Fruit fly (Drosophila melanogaster) whole organism, embryonic: ENCODE measurements around the gene swa.
A peak's percentile ranks its signal among the peaks of the same experiment; 100 is the strongest.

Source experiments
- Atf6 ChIP-seq: fragments of 200-800 bp; sonication (Bioruptor generic); IDR thresholded peaks from 2 replicates; pipeline ENCODE4 v1.3.6; 2022; ENCODE audit warnings: missing biosample characterization, missing genetic modification characterization
- CG10147 ChIP-seq: fragments of 200-800 bp; sonication (Bioruptor generic); optimal IDR thresholded peaks from 2 replicates; lab custom pipeline; 2019; ENCODE audit warnings: missing biosample characterization, mild to moderate bottlenecking, missing genetic modification characterization, moderate library complexity
- CG13287 ChIP-seq: fragments of 200-800 bp; sonication (Bioruptor generic); IDR thresholded peaks from 2 replicates; pipeline ENCODE4 v1.3.6; 2022; ENCODE audit warnings: missing biosample characterization, missing genetic modification characterization; ENCODE audit not compliant: partially characterized antibody
- CG13296 ChIP-seq: fragments of 200-800 bp; sonication (Bioruptor generic); optimal IDR thresholded peaks from 3 replicates; lab custom pipeline; 2018; ENCODE audit warnings: missing biosample characterization, mild to moderate bottlenecking, missing genetic modification characterization
- CG1529 ChIP-seq: fragments of 200-800 bp; sonication (Bioruptor generic); optimal IDR thresholded peaks from 3 replicates; lab custom pipeline; 2018; ENCODE audit warnings: missing biosample characterization, missing genetic modification characterization
- CG15514 ChIP-seq: fragments of 200-800 bp; sonication (Bioruptor generic); optimal IDR thresholded peaks from 3 replicates; lab custom pipeline; 2017; ENCODE audit warnings: missing biosample characterization, missing genetic modification characterization, mild to moderate bottlenecking, moderate library complexity, missing genetic modification reagents
- CG30403 ChIP-seq: fragments of 200-800 bp; sonication (Bioruptor generic); optimal IDR thresholded peaks from 3 replicates; lab custom pipeline; 2016; ENCODE audit warnings: missing biosample characterization, missing genetic modification characterization
- CG3281 ChIP-seq: fragments of 200-800 bp; sonication (Bioruptor generic); optimal IDR thresholded peaks from 3 replicates; lab custom pipeline; 2017; ENCODE audit warnings: missing biosample characterization, mild to moderate bottlenecking, missing genetic modification characterization
- CG34422 ChIP-seq: fragments of 200-800 bp; sonication (Bioruptor generic); IDR thresholded peaks from 3 replicates; pipeline ENCODE4 v1.3.6; 2022; ENCODE audit warnings: missing biosample characterization, missing genetic modification characterization
- CG4854 ChIP-seq: fragments of 200-800 bp; sonication (Bioruptor generic); optimal IDR thresholded peaks from 2 replicates; lab custom pipeline; 2016; ENCODE audit warnings: missing biosample characterization, missing genetic modification characterization, inconsistent platforms
- CG7786 ChIP-seq: fragments of 200-800 bp; sonication (Bioruptor generic); optimal IDR thresholded peaks from 2 replicates; lab custom pipeline; 2016; ENCODE audit warnings: missing biosample characterization, missing genetic modification characterization
- CG8765 ChIP-seq: fragments of 200-800 bp; sonication (Bioruptor generic); IDR thresholded peaks from 2 replicates; pipeline ENCODE4 v1.3.6; 2022; ENCODE audit warnings: missing biosample characterization, missing genetic modification characterization
- CG8924 ChIP-seq: fragments of 200-800 bp; optimal IDR thresholded peaks from 3 replicates; lab custom pipeline; 2019; ENCODE audit warnings: missing biosample characterization, mild to moderate bottlenecking, missing genetic modification characterization, moderate library complexity
- CG9727 ChIP-seq: fragments of 200-800 bp; sonication (Bioruptor generic); optimal IDR thresholded peaks from 3 replicates; lab custom pipeline; 2017; ENCODE audit warnings: missing biosample characterization, mild to moderate bottlenecking, missing genetic modification characterization
- CG9932 ChIP-seq: fragments of 200-800 bp; sonication (Bioruptor generic); IDR thresholded peaks from 2 replicates; pipeline ENCODE4 v1.3.6; 2022; ENCODE audit warnings: missing biosample characterization, missing genetic modification characterization
- Deaf1 ChIP-seq: fragments of 200-800 bp; optimal IDR thresholded peaks from 3 replicates; lab custom pipeline; 2019; ENCODE audit warnings: missing biosample characterization, mild to moderate bottlenecking, missing genetic modification characterization, moderate library complexity
- Dip3 ChIP-seq: fragments of 200-800 bp; sonication (Bioruptor generic); optimal IDR thresholded peaks from 3 replicates; lab custom pipeline; 2016; ENCODE audit warnings: missing biosample characterization, missing genetic modification characterization
- HHEX ChIP-seq: fragments of 200-800 bp; sonication (Bioruptor generic); optimal IDR thresholded peaks from 3 replicates; lab custom pipeline; 2017; ENCODE audit warnings: missing biosample characterization, mild to moderate bottlenecking, missing genetic modification characterization, missing genetic modification reagents
- Meics ChIP-seq: fragments of 200-800 bp; sonication (Bioruptor generic); optimal IDR thresholded peaks from 2 replicates; lab custom pipeline; 2017; ENCODE audit warnings: missing biosample characterization, mild to moderate bottlenecking, missing genetic modification characterization
- NFAT ChIP-seq: fragments of 200-800 bp; sonication (Bioruptor generic); IDR thresholded peaks from 2 replicates; pipeline ENCODE4 v1.3.6; 2022; ENCODE audit warnings: missing biosample characterization, missing genetic modification characterization
- PHDP ChIP-seq: fragments of 200-800 bp; sonication (Bioruptor generic); optimal IDR thresholded peaks from 3 replicates; lab custom pipeline; 2018; ENCODE audit warnings: missing biosample characterization, mild to moderate bottlenecking, missing genetic modification characterization, moderate library complexity
- Pdp1 ChIP-seq, 2 experiments: fragments of 200-800 bp; sonication (Bioruptor generic); optimal IDR thresholded peaks; 3 replicates each; lab custom pipeline; 2016; ENCODE audit warnings: missing biosample characterization in 2 of 2, missing genetic modification characterization in 2 of 2, mild to moderate bottlenecking in 1 of 2, moderate library complexity in 1 of 2
- Ptx1 ChIP-seq: fragments of 200-800 bp; sonication (Bioruptor generic); IDR thresholded peaks from 2 replicates; pipeline ENCODE4 v1.3.6; 2022; ENCODE audit warnings: missing biosample characterization, missing genetic modification characterization
- Sox102F ChIP-seq: fragments of 200-800 bp; sonication (Bioruptor generic); optimal IDR thresholded peaks from 2 replicates; lab custom pipeline; 2018; ENCODE audit warnings: missing biosample characterization, mild to moderate bottlenecking, missing genetic modification characterization, moderate library complexity
- Trl ChIP-seq, 3 experiments: fragments of >200 bp in 2 of 3; fragments of 200-800 bp in 1 of 3; sonication (Bioruptor generic) in 1 of 3; optimal IDR thresholded peaks; 2 replicates in 1 of 3; 3 replicates in 2 of 3; lab custom pipeline; 2016 to 2017; ENCODE audit warnings: missing biosample characterization in 1 of 3, missing genetic modification characterization in 1 of 3
- bcd ChIP-seq: fragments of 200-800 bp; sonication (Bioruptor generic); optimal IDR thresholded peaks from 2 replicates; lab custom pipeline; 2017; ENCODE audit warnings: missing biosample characterization, mild to moderate bottlenecking, missing genetic modification characterization
- fd64A ChIP-seq: fragments of 200-800 bp; sonication (Bioruptor generic); optimal IDR thresholded peaks from 3 replicates; lab custom pipeline; 2018; ENCODE audit warnings: missing biosample characterization, mild to moderate bottlenecking, missing genetic modification characterization
- hkb ChIP-seq, 2 experiments: fragments of 200-800 bp in 1 of 2; fragments of >200 bp in 1 of 2; sonication (Bioruptor generic) in 1 of 2; IDR thresholded peaks in 1 of 2; optimal IDR thresholded peaks in 1 of 2; 2 replicates each; pipeline versions ENCODE4 v1.3.6 to Lab custom; 2017 to 2022; ENCODE audit warnings: missing biosample characterization in 1 of 2, missing genetic modification characterization in 1 of 2
- ind ChIP-seq: fragments of 200-800 bp; sonication (Bioruptor generic); optimal IDR thresholded peaks from 3 replicates; lab custom pipeline; 2016; ENCODE audit warnings: missing biosample characterization, missing genetic modification characterization
- oc ChIP-seq: fragments of 200-800 bp; sonication (Bioruptor generic); optimal IDR thresholded peaks from 2 replicates; lab custom pipeline; 2018; ENCODE audit warnings: missing biosample characterization, mild to moderate bottlenecking, missing genetic modification characterization, moderate library complexity
- phol ChIP-seq: fragments of 200-800 bp; sonication (Bioruptor generic); optimal IDR thresholded peaks from 3 replicates; lab custom pipeline; 2018; ENCODE audit warnings: missing biosample characterization, mild to moderate bottlenecking, missing genetic modification characterization, moderate library complexity
- psq ChIP-seq: fragments of 200-800 bp; sonication (Bioruptor generic); optimal IDR thresholded peaks from 2 replicates; lab custom pipeline; 2017; ENCODE audit warnings: missing biosample characterization, missing genetic modification characterization
- repo ChIP-seq: fragments of 200-800 bp; sonication (Bioruptor generic); optimal IDR thresholded peaks from 2 replicates; lab custom pipeline; 2016; ENCODE audit warnings: missing biosample characterization, missing genetic modification characterization
- row ChIP-seq: fragments of 200-800 bp; sonication (Bioruptor generic); IDR thresholded peaks from 3 replicates; pipeline ENCODE4 v1.3.6; 2022; ENCODE audit warnings: missing biosample characterization, missing genetic modification characterization
- tio ChIP-seq: fragments of 200-800 bp; sonication (Bioruptor generic); optimal IDR thresholded peaks from 2 replicates; lab custom pipeline; 2017; ENCODE audit warnings: missing biosample characterization, missing genetic modification characterization, inconsistent platforms
- unpg ChIP-seq: fragments of 200-800 bp; sonication (Bioruptor generic); optimal IDR thresholded peaks from 3 replicates; lab custom pipeline; 2018; ENCODE audit warnings: missing biosample characterization, mild to moderate bottlenecking, missing genetic modification characterization, moderate library complexity
- wdn ChIP-seq: fragments of 200-800 bp; sonication (Bioruptor generic); IDR thresholded peaks from 2 replicates; pipeline ENCODE4 v1.3.6; 2022; ENCODE audit warnings: missing biosample characterization, missing genetic modification characterization
- zen2 ChIP-seq: fragments of 200-800 bp; sonication (Bioruptor generic); IDR thresholded peaks from 3 replicates; pipeline ENCODE4 v1.3.6; 2022; ENCODE audit warnings: missing biosample characterization, missing genetic modification characterization; ENCODE audit not compliant: partially characterized antibody
- zf30C ChIP-seq: fragments of 200-800 bp; sonication (Bioruptor generic); optimal IDR thresholded peaks from 3 replicates; lab custom pipeline; 2018; ENCODE audit warnings: missing biosample characterization, mild to moderate bottlenecking, missing genetic modification characterization

Gene swa

DNA sequence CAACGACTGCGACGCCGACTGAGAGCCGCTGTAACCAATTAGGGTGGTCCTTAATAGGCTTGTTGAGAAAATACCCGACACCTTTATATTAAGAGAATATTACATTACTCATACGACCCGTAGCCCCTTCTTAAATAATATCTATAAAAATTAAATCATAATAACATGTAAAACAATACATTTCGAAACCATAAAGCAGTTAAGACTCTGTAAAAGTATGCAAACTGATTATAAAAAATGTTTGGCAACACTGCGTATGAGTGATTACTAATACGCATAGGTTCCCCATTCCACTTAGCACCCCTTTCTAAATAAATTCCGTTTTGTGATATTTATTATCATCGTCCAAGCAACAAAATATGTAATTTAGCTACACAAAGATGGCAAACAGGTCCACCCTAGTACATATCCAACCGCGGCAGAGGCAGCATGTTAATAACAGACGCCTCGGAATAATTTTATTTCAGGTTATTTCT, 24.9 kb downstream of the swa start (continued):
- TF ChIP-seq Sox102F (peak; percentile 71), CG8924 (tag; lab: Kevin White, UChicago) (peak; percentile 84), phol (tag; lab: Kevin White, UChicago) (peak; percentile 82), Atf6 (GFP tag; lab: Robert Waterston, UW) (peak; percentile 82), repo (GFP tag; lab: Kevin White, UChicago) (no peak), wdn (GFP tag; lab: Robert Waterston, UW) (peak; percentile 50; the same call in 1 of the 2 replicates), CG34422 (GFP tag; lab: Robert Waterston, UW) (no peak), fd64A (GFP tag; lab: Kevin White, UChicago) (peak; percentile 28), CG15514 (GFP tag; lab: Kevin White, UChicago) (peak; percentile 58), Meics (GFP tag; lab: Kevin White, UChicago) (peak; percentile 89), bcd (GFP tag; lab: Kevin White, UChicago) (peak; percentile 73), unpg (GFP tag; lab: Kevin White, UChicago) (peak; percentile 72), psq (GFP tag; lab: Kevin White, UChicago) (no peak), Pdp1 (GFP tag; optimal IDR thresholded peaks at IDR 0.05; lab: Kevin White, UChicago) (peak; percentile 7 to 56), Trl (optimal IDR thresholded peaks at IDR 0.05; lab: Kevin White, UChicago) (peak in 1 of 2 experiments; percentile 0), Trl (GFP tag; optimal IDR thresholded peaks at IDR 0.05; lab: Kevin White, UChicago) (no peak), Ptx1 (GFP tag; lab: Robert Waterston, UW) (peak; percentile 67), oc (tag; lab: Kevin White, UChicago) (no peak), CG13287 (GFP tag; lab: Robert Waterston, UW) (no peak), CG13296 (peak; percentile 83), CG1529 (peak; percentile 74), CG8765 (no peak), CG4854 (GFP tag; lab: Kevin White, UChicago) (peak; percentile 37), CG9727 (GFP tag; lab: Kevin White, UChicago) (peak; percentile 80), zf30C (GFP tag; lab: Kevin White, UChicago) (no peak), CG7786 (GFP tag; lab: Kevin White, UChicago) (peak; percentile 33), tio (peak; percentile 73), PHDP (tag; lab: Kevin White, UChicago) (peak; percentile 77), hkb (optimal IDR thresholded peaks at IDR 0.05; lab: Kevin White, UChicago) (no peak), hkb (GFP tag; IDR thresholded peaks at IDR 0.05; lab: Robert Waterston, UW) (peak; percentile 64; the same call in 1 of the 2 replicates), Deaf1 (tag; lab: Kevin White, UChicago) (peak; percentile 56), CG3281 (GFP tag; lab: Kevin White, UChicago) (peak; percentile 90), row (GFP tag; lab: Robert Waterston, UW) (peak; percentile 69; the same call in 2 of the 3 replicates), CG10147 (GFP tag; lab: Kevin White, UChicago) (peak; percentile 91), NFAT (GFP tag; lab: Robert Waterston, UW) (no peak), zen2 (GFP tag; lab: Robert Waterston, UW) (no peak), CG30403 (GFP tag; lab: Kevin White, UChicago) (peak; percentile 78), HHEX (GFP tag; lab: Kevin White, UChicago) (peak; percentile 77), CG9932 (peak; percentile 66), Dip3 (peak; percentile 34), ind (peak; percentile 74)
